Worm (Caenorhabditis elegans) whole organism, late embryonic: ENCODE data around the gene srlf-13.

Experiments used
- ceh-19 ChIP-seq: fragments of 200-800 bp; sonication (Bioruptor generic); optimal IDR thresholded peaks from 2 replicates; lab custom pipeline; 2018; ENCODE audit warnings: mild to moderate bottlenecking, missing genetic modification characterization, missing compliant biosample characterization
- pha-4 ChIP-seq: fragments of 150-350 bp; optimal IDR thresholded peaks from 2 replicates; lab custom pipeline; 2018; ENCODE audit warnings: missing biosample characterization, missing genetic modification reagents, missing genetic modification characterization

ce11 chrIV:10864031-10864430, 32.4 kb downstream of the srlf-13 start, which contains the start of gene nish-1:
- TF ChIP-seq ceh-19 (GFP tag; lab: Kevin White, UChicago) (no peak), pha-4 (tag; lab: Kevin White, UChicago) (no peak)
